Fruit fly (Drosophila melanogaster) whole organism, pupa: ENCODE results near the gene KLHL18.
A peak's percentile ranks its signal among the peaks of the same experiment; 100 is the strongest.

Experiments
- CG10348 ChIP-seq: fragments of 200-800 bp; sonication (Bioruptor generic); IDR thresholded peaks from 2 replicates; pipeline ENCODE4 v1.3.6; 2022; ENCODE audit warnings: missing biosample characterization, missing genetic modification characterization
- CG14655 ChIP-seq: fragments of 200-800 bp; sonication (Bioruptor generic); optimal IDR thresholded peaks from 3 replicates; lab custom pipeline; 2017; ENCODE audit warnings: mild to moderate bottlenecking, missing biosample characterization, missing genetic modification reagents, missing genetic modification characterization
- CG15710 ChIP-seq: fragments of 200-800 bp; sonication (Bioruptor generic); optimal IDR thresholded peaks from 2 replicates; lab custom pipeline; 2018; ENCODE audit warnings: missing biosample characterization, mild to moderate bottlenecking, missing genetic modification characterization, moderate library complexity
- CG17806 ChIP-seq: fragments of 200-800 bp; sonication (Bioruptor generic); optimal IDR thresholded peaks from 2 replicates; lab custom pipeline; 2018; ENCODE audit warnings: missing biosample characterization, mild to moderate bottlenecking, missing genetic modification characterization, moderate library complexity
- CG4496 ChIP-seq: fragments of 200-800 bp; sonication (Bioruptor generic); IDR thresholded peaks from 3 replicates; pipeline ENCODE4 v1.3.6; 2022; ENCODE audit warnings: missing biosample characterization, missing genetic modification characterization
- CG8159 ChIP-seq: fragments of 200-800 bp; sonication (Bioruptor generic); optimal IDR thresholded peaks from 3 replicates; lab custom pipeline; 2018; ENCODE audit warnings: missing biosample characterization, mild to moderate bottlenecking, missing genetic modification characterization, moderate library complexity
- CG8301 ChIP-seq: fragments of 200-800 bp; sonication (Bioruptor generic); optimal IDR thresholded peaks from 2 replicates; lab custom pipeline; 2018; ENCODE audit warnings: missing biosample characterization, mild to moderate bottlenecking, missing genetic modification characterization
- CG9948 ChIP-seq: fragments of 200-800 bp; sonication (Bioruptor generic); optimal IDR thresholded peaks from 2 replicates; lab custom pipeline; 2018; ENCODE audit warnings: missing biosample characterization, mild to moderate bottlenecking, missing genetic modification characterization, moderate library complexity
- D1 ChIP-seq: fragments of 200-800 bp; sonication (Bioruptor generic); optimal IDR thresholded peaks from 2 replicates; lab custom pipeline; 2018; ENCODE audit warnings: missing biosample characterization, mild to moderate bottlenecking, missing genetic modification characterization, moderate library complexity
- EcR ChIP-seq: fragments of 200-800 bp; sonication (Bioruptor generic); optimal IDR thresholded peaks from 3 replicates; lab custom pipeline; 2019; ENCODE audit warnings: missing biosample characterization, missing genetic modification characterization, mild to moderate bottlenecking, moderate library complexity, missing genetic modification reagents
- Ets98B ChIP-seq: fragments of 200-800 bp; sonication (Bioruptor generic); IDR thresholded peaks from 2 replicates; pipeline ENCODE4 v1.3.6; 2022; ENCODE audit warnings: missing biosample characterization, missing genetic modification characterization
- Snoo ChIP-seq: fragments of 200-800 bp; sonication (Bioruptor generic); optimal IDR thresholded peaks from 3 replicates; lab custom pipeline; 2017; ENCODE audit warnings: missing biosample characterization, mild to moderate bottlenecking, missing genetic modification characterization, inconsistent platforms
- gl ChIP-seq: fragments of 200-800 bp; sonication (Bioruptor generic); optimal IDR thresholded peaks from 2 replicates; lab custom pipeline; 2018; ENCODE audit warnings: missing biosample characterization, mild to moderate bottlenecking, missing genetic modification characterization

DNA sequence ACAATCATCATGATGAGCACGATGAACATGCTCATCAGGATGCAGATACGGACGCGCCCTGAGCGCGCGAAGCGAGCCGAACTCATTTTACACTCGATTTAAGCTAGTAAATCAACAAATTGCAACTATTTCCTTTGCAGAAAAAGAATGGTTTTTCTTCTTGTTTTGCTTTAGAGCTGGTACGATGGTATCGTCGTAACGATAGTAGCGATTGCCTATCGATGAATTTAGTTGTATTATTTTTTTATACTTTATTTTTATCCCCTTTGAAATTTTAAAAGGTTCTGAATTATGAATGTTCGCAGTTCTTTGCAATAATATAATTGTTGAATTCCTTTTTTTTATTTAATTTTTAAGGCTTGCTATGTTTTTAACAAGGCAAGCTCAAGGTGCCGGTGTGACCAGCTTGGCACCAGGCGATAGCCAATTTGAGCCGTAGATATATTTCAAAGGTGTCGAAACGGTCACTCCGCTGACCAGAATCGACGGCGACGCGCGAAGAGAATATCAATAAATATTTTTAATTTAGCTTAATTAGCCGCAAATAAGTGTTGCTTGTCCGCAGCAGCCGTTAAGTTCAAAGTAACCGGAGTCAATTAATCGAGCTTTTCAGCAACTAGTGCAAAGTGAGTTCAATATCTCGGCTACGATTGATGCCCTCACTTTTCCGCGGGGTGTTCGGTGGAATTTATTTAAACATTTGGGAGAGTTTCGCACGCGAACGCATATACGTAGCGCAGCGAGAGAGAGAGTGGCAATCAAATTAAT lies 42.8 kb downstream of the KLHL18 start, which contains the start of the genes CG12213 and GC1:
- TF ChIP-seq CG8301 (no peak), Snoo (tag; lab: Kevin White, UChicago) (peak; percentile 4), EcR (GFP tag; lab: Kevin White, UChicago) (peak; percentile 1), CG10348 (GFP tag; lab: Robert Waterston, UW) (0 out of 2 replicates have a peak, but pooled peaks have one; percentile 16), CG4496 (GFP tag; lab: Robert Waterston, UW) (no peak), CG15710 (tag; lab: Kevin White, UChicago) (peak; percentile 24), CG9948 (tag; lab: Kevin White, UChicago) (peak; percentile 13), CG14655 (no peak), Ets98B (GFP tag; lab: Robert Waterston, UW) (0 out of 2 replicates have a peak, but pooled peaks have one; percentile 10), D1 (tag; lab: Kevin White, UChicago) (no peak), CG17806 (tag; lab: Kevin White, UChicago) (no peak), CG8159 (tag; lab: Kevin White, UChicago) (peak; percentile 35), gl (tag; lab: Kevin White, UChicago) (no peak)
